Fruit fly (Drosophila melanogaster): Measurements from ENCODE around the gene CG7304.

dm6 chr3L:15683345-15683922, 3.9 kb downstream of the CG7304 start, which contains the start of the genes CG7579 and Pgant8:
- TF ChIP-seq ttk (optimal IDR thresholded peaks at IDR 0.05), result no peak
- TF ChIP-seq h (optimal IDR thresholded peaks at IDR 0.05), result no peak
- TF ChIP-seq Myc (optimal IDR thresholded peaks at IDR 0.05), result no peak
- TF ChIP-seq psq (optimal IDR thresholded peaks at IDR 0.05), result no peak

Data from Kc167 (cell line).